Fruit fly (Drosophila melanogaster): ENCODE data around the gene pelo.

pelo gene

DNA sequence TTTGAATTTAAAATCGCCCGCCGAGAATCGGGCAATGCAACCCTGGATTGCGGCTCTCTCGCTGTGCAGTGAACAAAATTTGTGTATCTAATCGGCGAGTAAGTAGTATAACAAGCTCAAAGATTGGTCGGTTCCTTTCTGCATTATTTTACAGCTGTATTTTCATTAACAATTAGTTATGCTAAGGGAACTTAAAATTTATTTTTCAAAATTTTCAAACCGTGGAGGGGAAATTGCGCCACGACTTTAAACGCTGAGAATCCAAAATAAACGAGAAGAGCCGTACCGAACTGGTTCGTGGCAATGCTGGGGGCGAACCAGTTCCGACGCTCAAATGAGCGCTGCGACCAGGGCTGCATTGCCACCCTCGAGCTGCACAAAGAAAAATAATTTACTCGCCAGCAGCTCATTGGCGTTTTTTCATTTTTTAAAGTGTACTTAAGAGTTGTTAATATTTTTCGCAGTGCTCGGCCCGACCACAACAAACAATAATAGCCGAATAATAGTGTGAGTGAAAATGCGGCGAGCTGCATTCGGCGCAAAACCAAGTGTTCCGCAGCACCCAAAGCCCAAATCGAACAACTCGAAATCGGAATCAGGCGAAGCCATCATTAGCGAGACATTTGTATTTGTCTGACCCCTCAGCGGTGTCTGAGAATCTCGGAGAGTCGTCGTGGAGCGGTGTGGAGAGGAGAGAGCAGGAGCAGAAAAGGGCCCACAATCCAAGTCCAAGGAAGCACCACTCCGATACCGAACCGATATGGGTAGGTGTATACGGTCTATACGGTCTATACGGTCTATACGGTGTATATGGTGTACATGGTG lies 57.6 kb downstream of the pelo start, which contains the start of gene zf30C (continued):
- TF ChIP-seq trh (GFP tag; optimal IDR thresholded peaks at IDR 0.05) (peak; percentile 66), ato (GFP tag; IDR thresholded peaks at IDR 0.05; ENCODE audit: partially characterized antibody) (no peak; the same call in 1 of the 2 replicates), Atf-2 (GFP tag; optimal IDR thresholded peaks at IDR 0.05) (peak; percentile 91), usp (GFP tag; optimal IDR thresholded peaks at IDR 0.05) (no peak), Mes4 (GFP tag; optimal IDR thresholded peaks at IDR 0.05) (peak; percentile 82), CG33557 (GFP tag; optimal IDR thresholded peaks at IDR 0.05) (peak; percentile 38), Oaz (GFP tag; IDR thresholded peaks at IDR 0.05) (peak; percentile 63), Doc3 (GFP tag; IDR thresholded peaks at IDR 0.05; ENCODE audit: partially characterized antibody) (no peak), crp (GFP tag; optimal IDR thresholded peaks at IDR 0.05) (peak in 1 of 2 experiments; percentile 38), CkIIα-i1 (GFP tag; IDR thresholded peaks at IDR 0.05) (no peak), CG11560 (tag; IDR thresholded peaks at IDR 0.05) (peak; percentile 54; the same call in 1 of the 3 replicates), CG15601 (tag; optimal IDR thresholded peaks at IDR 0.05) (peak; percentile 48), NfI (GFP tag; optimal IDR thresholded peaks at IDR 0.05) (peak; percentile 82), CG31388 (GFP tag; optimal IDR thresholded peaks at IDR 0.05) (peak; percentile 73), CG10366 (GFP tag; IDR thresholded peaks at IDR 0.05) (peak; percentile 82), Hr39 (optimal IDR thresholded peaks at IDR 0.05) (no peak), CG4854 (GFP tag; optimal IDR thresholded peaks at IDR 0.05) (peak; percentile 76), gce (GFP tag; IDR thresholded peaks at IDR 0.05) (peak; percentile 64; the same call in 1 of the 3 replicates), CG7271 (tag; optimal IDR thresholded peaks at IDR 0.05) (no peak), CG30020 (tag; optimal IDR thresholded peaks at IDR 0.05) (peak; percentile 37), chinmo (GFP tag; IDR thresholded peaks at IDR 0.05; ENCODE audit: partially characterized antibody) (0 out of 4 replicates have a peak, but pooled peaks have one; percentile 22), Dip2 (GFP tag; IDR thresholded peaks at IDR 0.05) (no peak), CG16815 (GFP tag; optimal IDR thresholded peaks at IDR 0.05) (peak; percentile 76), otp (GFP tag; IDR thresholded peaks at IDR 0.05) (peak; percentile 84), bab2 (GFP tag; optimal IDR thresholded peaks at IDR 0.05) (peak; percentile 92), hbn (GFP tag; IDR thresholded peaks at IDR 0.05; ENCODE audit: partially characterized antibody) (0 out of 2 replicates have a peak, but pooled peaks have one; percentile 20), CG13894 (tag; optimal IDR thresholded peaks at IDR 0.05) (peak; percentile 58), HLH3B (GFP tag; IDR thresholded peaks at IDR 0.05) (peak; percentile 70), CG13123 (GFP tag; optimal IDR thresholded peaks at IDR 0.05) (peak; percentile 78), ems (GFP tag; optimal IDR thresholded peaks at IDR 0.05) (peak; percentile 89), CG14667 (GFP tag; IDR thresholded peaks at IDR 0.05) (peak; percentile 83), ac (GFP tag; optimal IDR thresholded peaks at IDR 0.05) (no peak), CG2129 (GFP tag; IDR thresholded peaks at IDR 0.05; ENCODE audit: partially characterized antibody) (no peak), CG7928 (GFP tag; optimal IDR thresholded peaks at IDR 0.05) (peak; percentile 95), CG9932 (GFP tag; IDR thresholded peaks at IDR 0.05) (peak; percentile 94), CG31365 (tag; optimal IDR thresholded peaks at IDR 0.05) (peak; percentile 15), CG1602 (GFP tag; optimal IDR thresholded peaks at IDR 0.05) (peak; percentile 75), her (GFP tag; optimal IDR thresholded peaks at IDR 0.05) (peak; percentile 93), seq (GFP tag; IDR thresholded peaks at IDR 0.05) (peak; percentile 86), kah (GFP tag; optimal IDR thresholded peaks at IDR 0.05) (peak; percentile 38), Atf6 (GFP tag; IDR thresholded peaks at IDR 0.05) (peak; percentile 82), CG2116 (GFP tag; optimal IDR thresholded peaks at IDR 0.05) (peak; percentile 99), cwo (GFP tag; optimal IDR thresholded peaks at IDR 0.05) (peak; percentile 48), CG7786 (GFP tag; optimal IDR thresholded peaks at IDR 0.05) (peak; percentile 95), CG9727 (GFP tag; optimal IDR thresholded peaks at IDR 0.05) (peak; percentile 68), CG6272 (GFP tag; IDR thresholded peaks at IDR 0.05) (peak; percentile 87), TFAM (GFP tag; optimal IDR thresholded peaks at IDR 0.05) (no peak), CG13775 (GFP tag; optimal IDR thresholded peaks at IDR 0.05) (peak; percentile 89), CG16863 (GFP tag; optimal IDR thresholded peaks at IDR 0.05) (peak; percentile 84)
